Fruit fly (Drosophila melanogaster) ovary, adult (tissue): ENCODE data around the gene Vha26.

ENCODE experiments used
- CG17801 ChIP-seq: fragments of 200-800 bp; optimal IDR thresholded peaks from 2 replicates; lab custom pipeline; 2019; ENCODE audit warnings: missing biosample characterization, mild to moderate bottlenecking, missing genetic modification characterization, moderate library complexity; ENCODE audit not compliant: partially characterized antibody

The Vha26 gene

dm6 chr3R:5591398-5591853 is at the start of gene Vha26, which contains the start of gene noi:
Gene Vha26 (plus strand): TSS chr3R:5591763.
Gene noi (minus strand): TSS chr3R:5591459.
- peak; percentile 69 for TF ChIP-seq CG17801 (GFP tag; lab: Kevin White, UChicago)

- TF ChIP-seq CG17801 (GFP tag; lab: Kevin White, UChicago), result peak; percentile 31
Measured at dm6 chr3R:5547464-5547943, 44.1 kb upstream of the Vha26 start, which contains the start of gene CG2519. Gene CG2519 (minus strand): TSS chr3R:5547775.

- TF ChIP-seq CG17801 (GFP tag; lab: Kevin White, UChicago), result no peak
Measured at dm6 chr3R:5550452-5550851, 41.1 kb upstream of the Vha26 start.

- no peak for TF ChIP-seq CG17801 (GFP tag; lab: Kevin White, UChicago)
Measured at dm6 chr3R:5551068-5551467, 40.5 kb upstream of the Vha26 start, which contains the start of gene mia. Gene mia (minus strand): TSS chr3R:5551168.

- TF ChIP-seq CG17801 (GFP tag; lab: Kevin White, UChicago), result no peak
Measured at dm6 chr3R:5551593-5551992, 40.0 kb upstream of the Vha26 start.

- TF ChIP-seq CG17801 (GFP tag; lab: Kevin White, UChicago), result peak; percentile 30
Measured at dm6 chr3R:5554082-5554481, 37.5 kb upstream of the Vha26 start, which contains the start of gene Pcmt. Gene Pcmt (minus strand): TSS chr3R:5554316.

dm6 chr3R:5554852-5555251 is 36.7 kb upstream of the Vha26 start, which contains the start of gene Snm1:
Gene Snm1 (plus strand): TSS chr3R:5555084.
- TF ChIP-seq CG17801 (GFP tag; lab: Kevin White, UChicago), result no peak

- TF ChIP-seq CG17801 (GFP tag; lab: Kevin White, UChicago), result no peak
Measured at dm6 chr3R:5562956-5563355, 28.6 kb upstream of the Vha26 start.

dm6 chr3R:5563420-5563819 is 28.1 kb upstream of the Vha26 start, which contains the start of gene Pi4KIIalpha:
Gene Pi4KIIalpha (minus strand): TSS chr3R:5563652.
- no peak for TF ChIP-seq CG17801 (GFP tag; lab: Kevin White, UChicago)

dm6 chr3R:5564775-5565190 is 26.8 kb upstream of the Vha26 start, which contains the start of the genes CG14671 and CG12746:
Gene CG14671 (minus strand): TSS chr3R:5564815.
Gene CG12746 (plus strand): TSS chr3R:5564865.
- no peak for TF ChIP-seq CG17801 (GFP tag; lab: Kevin White, UChicago)

- peak; percentile 75 for TF ChIP-seq CG17801 (GFP tag; lab: Kevin White, UChicago)
Measured at dm6 chr3R:5565623-5566022, 25.9 kb upstream of the Vha26 start.

- peak; percentile 65 for TF ChIP-seq CG17801 (GFP tag; lab: Kevin White, UChicago)
Measured at dm6 chr3R:5568590-5568989, 23.0 kb upstream of the Vha26 start, which contains the start of the genes CG2931 and Rheb. Gene CG2931 (minus strand): TSS chr3R:5568615. Gene Rheb (plus strand): TSS chr3R:5568921.

- TF ChIP-seq CG17801 (GFP tag; lab: Kevin White, UChicago), result peak; percentile 74
Measured at dm6 chr3R:5570635-5571436, 20.7 kb upstream of the Vha26 start, which contains the start of gene CRMP. Gene CRMP (plus strand): TSS chr3R:5571108.

dm6 chr3R:5571437-5571750 is 20.2 kb upstream of the Vha26 start:
- TF ChIP-seq CG17801 (GFP tag; lab: Kevin White, UChicago), result no peak

- TF ChIP-seq CG17801 (GFP tag; lab: Kevin White, UChicago), result no peak
Measured at dm6 chr3R:5571756-5572155, 19.8 kb upstream of the Vha26 start.
